Worm (Caenorhabditis elegans) whole organism, midembryonic: ENCODE data around the gene grd-6.
A peak's percentile ranks its signal among the peaks of the same experiment; 100 is the strongest.

Experiments
- T22C8.4 ChIP-seq: fragments of 200-800 bp; sonication (Bioruptor generic); IDR thresholded peaks from 2 replicates; pipeline ENCODE4 v1.3.6; 2022; ENCODE audit warnings: missing genetic modification characterization, missing compliant biosample characterization
- cog-1 ChIP-seq: sonication (generic microtip); optimal IDR thresholded peaks from 2 replicates; lab custom pipeline; 2016; ENCODE audit warnings: missing genetic modification characterization, missing compliant biosample characterization
- flt-1 ChIP-seq: fragments of 200-800 bp; sonication (Bioruptor generic); IDR thresholded peaks from 2 replicates; pipeline ENCODE4 v1.3.6; 2022; ENCODE audit warnings: missing genetic modification characterization, missing compliant biosample characterization
- klf-2 ChIP-seq: fragments of 200-800 bp; sonication (Bioruptor generic); conservative IDR thresholded peaks from 2 replicates; pipeline ENCODE4 v1.3.6; 2022; ENCODE audit warnings: missing genetic modification reagents, missing genetic modification characterization, missing compliant biosample characterization
- med-1 ChIP-seq: sonication (generic microtip); optimal IDR thresholded peaks from 2 replicates; lab custom pipeline; 2017; ENCODE audit warnings: missing genetic modification characterization, mild to moderate bottlenecking, missing compliant biosample characterization, antibody characterized with exemption, missing genetic modification reagents; ENCODE audit not compliant: insufficient read depth
- ref-1 ChIP-seq: fragments of 200-800 bp; sonication (Bioruptor generic); conservative IDR thresholded peaks from 2 replicates; pipeline ENCODE4 v1.3.6; 2022; ENCODE audit warnings: missing genetic modification reagents, missing genetic modification characterization, missing compliant biosample characterization
- tab-1 ChIP-seq: fragments of 200-800 bp; sonication (Bioruptor generic); IDR thresholded peaks from 2 replicates; pipeline ENCODE4 v1.3.6; 2022; ENCODE audit warnings: missing genetic modification characterization, missing compliant biosample characterization
- ztf-23 ChIP-seq: fragments of 200-800 bp; sonication (Bioruptor generic); IDR thresholded peaks from 2 replicates; pipeline ENCODE4 v1.3.6; 2022; ENCODE audit warnings: missing genetic modification reagents, missing genetic modification characterization, missing compliant biosample characterization
- ztf-29 ChIP-seq: fragments of 200-800 bp; sonication (Bioruptor generic); IDR thresholded peaks from 2 replicates; pipeline ENCODE4 v1.3.6; 2022; ENCODE audit warnings: missing genetic modification reagents, missing genetic modification characterization, missing compliant biosample characterization

Gene grd-6

ce11 chrV:9221566-9221965 is at the start of gene grd-6:
grd-6 (plus strand) TSS chrV:9221866.
- TF ChIP-seq klf-2: no peak
- no peak for TF ChIP-seq ztf-23
- no peak for TF ChIP-seq tab-1 (GFP tag; lab: Robert Waterston, UW)
- TF ChIP-seq cog-1: no peak
- no peak for TF ChIP-seq flt-1
- TF ChIP-seq T22C8.4 (GFP tag; lab: Robert Waterston, UW): no peak
- no peak for TF ChIP-seq ztf-29 (GFP tag; lab: Robert Waterston, UW)
- no peak for TF ChIP-seq ref-1 (GFP tag; lab: Robert Waterston, UW)
- no peak for TF ChIP-seq med-1 (GFP tag; lab: Kevin White, UChicago)

ce11 chrV:9172989-9173388 is 48.7 kb upstream of the grd-6 start, which contains the start of gene gad-3:
gad-3 (minus strand) TSS chrV:9173005.
- TF ChIP-seq ztf-23: no peak
- TF ChIP-seq flt-1: no peak
- TF ChIP-seq tab-1 (GFP tag; lab: Robert Waterston, UW): no peak
- TF ChIP-seq klf-2: no peak
- no peak for TF ChIP-seq ref-1 (GFP tag; lab: Robert Waterston, UW)
- no peak for TF ChIP-seq ztf-29 (GFP tag; lab: Robert Waterston, UW)
- TF ChIP-seq T22C8.4 (GFP tag; lab: Robert Waterston, UW): no peak
- TF ChIP-seq med-1 (GFP tag; lab: Kevin White, UChicago): no peak
- TF ChIP-seq cog-1: no peak

- TF ChIP-seq ref-1 (GFP tag; lab: Robert Waterston, UW): no peak
Observed at ce11 chrV:9173789-9174188, 47.9 kb upstream of the grd-6 start, which contains the start of gene pqn-16. pqn-16 (plus strand) TSS chrV:9174089.

ce11 chrV:9175218-9175837 is 46.3 kb upstream of the grd-6 start, which contains the start of gene spas-1:
spas-1 (plus strand) TSS chrV:9175789.
- TF ChIP-seq ztf-23 (peak; percentile 72; the same call in 1 of the 2 replicates), cog-1 (peak; percentile 68), med-1 (GFP tag; lab: Kevin White, UChicago) (peak; percentile 6), ref-1 (GFP tag; lab: Robert Waterston, UW) (no peak), T22C8.4 (GFP tag; lab: Robert Waterston, UW) (peak; percentile 78), tab-1 (GFP tag; lab: Robert Waterston, UW) (peak; percentile 78), ztf-29 (GFP tag; lab: Robert Waterston, UW) (no peak)

ce11 chrV:9181669-9182250 is 39.9 kb upstream of the grd-6 start, which contains the start of gene ptr-1:
ptr-1 (minus strand) TSS chrV:9181719.
- TF ChIP-seq med-1 (GFP tag; lab: Kevin White, UChicago) (no peak), ztf-29 (GFP tag; lab: Robert Waterston, UW) (no peak), ztf-23 (no peak), flt-1 (no peak), ref-1 (GFP tag; lab: Robert Waterston, UW) (no peak), T22C8.4 (GFP tag; lab: Robert Waterston, UW) (no peak), cog-1 (no peak), klf-2 (no peak), tab-1 (GFP tag; lab: Robert Waterston, UW) (no peak)

ce11 chrV:9183718-9184441 is 37.8 kb upstream of the grd-6 start:
- TF ChIP-seq ref-1 (GFP tag; lab: Robert Waterston, UW) (no peak), cog-1 (no peak), med-1 (GFP tag; lab: Kevin White, UChicago) (no peak), T22C8.4 (GFP tag; lab: Robert Waterston, UW) (no peak), ztf-23 (no peak), klf-2 (no peak), flt-1 (no peak), tab-1 (GFP tag; lab: Robert Waterston, UW) (no peak), ztf-29 (GFP tag; lab: Robert Waterston, UW) (no peak)

ce11 chrV:9186028-9186427 is 35.6 kb upstream of the grd-6 start:
- TF ChIP-seq tab-1 (GFP tag; lab: Robert Waterston, UW) (no peak), ztf-29 (GFP tag; lab: Robert Waterston, UW) (no peak), flt-1 (no peak)

ce11 chrV:9191406-9191805 is 30.3 kb upstream of the grd-6 start, which contains the start of gene sphr-1:
sphr-1 (plus strand) TSS chrV:9191610.
- TF ChIP-seq ref-1 (GFP tag; lab: Robert Waterston, UW): no peak
- no peak for TF ChIP-seq T22C8.4 (GFP tag; lab: Robert Waterston, UW)
- no peak for TF ChIP-seq tab-1 (GFP tag; lab: Robert Waterston, UW)
- no peak for TF ChIP-seq med-1 (GFP tag; lab: Kevin White, UChicago)
- TF ChIP-seq flt-1: no peak
- no peak for TF ChIP-seq ztf-23
- TF ChIP-seq ztf-29 (GFP tag; lab: Robert Waterston, UW): no peak
- TF ChIP-seq klf-2: no peak
- TF ChIP-seq cog-1: no peak

ce11 chrV:9194055-9194454 is 27.6 kb upstream of the grd-6 start:
- TF ChIP-seq flt-1 (no peak), cog-1 (no peak), ref-1 (GFP tag; lab: Robert Waterston, UW) (no peak), ztf-23 (no peak), T22C8.4 (GFP tag; lab: Robert Waterston, UW) (no peak), klf-2 (no peak), med-1 (GFP tag; lab: Kevin White, UChicago) (no peak), tab-1 (GFP tag; lab: Robert Waterston, UW) (no peak), ztf-29 (GFP tag; lab: Robert Waterston, UW) (no peak)
